Worm (Caenorhabditis elegans) whole organism, mixed stage, embryonic: Measurements from ENCODE around the gene cnnm-3.

ENCODE experiments used
- blmp-1 ChIP-seq: fragments of 150-350 bp; optimal IDR thresholded peaks from 2 replicates; lab custom pipeline; 2014; ENCODE audit warnings: missing biosample characterization, missing genetic modification characterization
- elt-1 ChIP-seq: sonication (generic microtip); optimal IDR thresholded peaks from 2 replicates; lab custom pipeline; 2017; ENCODE audit warnings: missing genetic modification characterization, mild to moderate bottlenecking, missing compliant biosample characterization, antibody characterized with exemption, moderate library complexity, borderline replicate concordance; ENCODE audit not compliant: insufficient read depth
- mab-5 ChIP-seq: fragments of 150-350 bp; optimal IDR thresholded peaks from 2 replicates; lab custom pipeline; 2014; ENCODE audit warnings: missing biosample characterization, missing genetic modification characterization
- mls-2 ChIP-seq: sonication (generic microtip); optimal IDR thresholded peaks from 2 replicates; lab custom pipeline; 2016; ENCODE audit warnings: mild to moderate bottlenecking, missing genetic modification characterization, moderate library complexity, missing compliant biosample characterization
- snpc-4 ChIP-seq: fragments of 150-350 bp; optimal IDR thresholded peaks from 2 replicates; lab custom pipeline; 2014; ENCODE audit warnings: missing biosample characterization, missing genetic modification characterization

DNA sequence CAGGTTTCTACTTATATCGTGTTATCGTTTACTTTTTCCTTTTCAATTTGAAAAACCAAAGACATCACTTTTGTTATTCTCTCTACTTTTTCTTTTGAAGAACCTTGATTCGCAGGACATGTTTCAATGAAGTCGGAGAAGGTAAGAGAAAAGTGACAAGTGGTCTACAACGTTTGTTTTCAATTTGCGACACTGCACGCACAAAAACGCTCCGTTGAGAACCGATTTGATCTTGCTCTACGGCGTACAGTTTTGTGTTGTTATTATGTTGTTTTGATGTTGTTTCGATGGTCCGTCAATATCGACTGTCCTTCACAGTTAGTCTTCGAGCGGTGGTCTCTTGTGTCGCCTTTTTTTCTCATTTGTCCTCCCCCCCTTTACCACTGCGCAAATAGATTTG lies 43.8 kb upstream of the cnnm-3 start, which contains the start of gene pccb-1:
- no peak for TF ChIP-seq snpc-4 (tag; lab: Kevin White, UChicago)
- TF ChIP-seq mab-5 (tag; lab: Kevin White, UChicago), result no peak
- TF ChIP-seq mls-2 (tag; lab: Kevin White, UChicago), result no peak
- TF ChIP-seq elt-1 (tag; lab: Kevin White, UChicago), result no peak
- no peak for TF ChIP-seq blmp-1
